Worm (Caenorhabditis elegans): ENCODE measurements around the gene tbc-6.

The tbc-6 gene

DNA sequence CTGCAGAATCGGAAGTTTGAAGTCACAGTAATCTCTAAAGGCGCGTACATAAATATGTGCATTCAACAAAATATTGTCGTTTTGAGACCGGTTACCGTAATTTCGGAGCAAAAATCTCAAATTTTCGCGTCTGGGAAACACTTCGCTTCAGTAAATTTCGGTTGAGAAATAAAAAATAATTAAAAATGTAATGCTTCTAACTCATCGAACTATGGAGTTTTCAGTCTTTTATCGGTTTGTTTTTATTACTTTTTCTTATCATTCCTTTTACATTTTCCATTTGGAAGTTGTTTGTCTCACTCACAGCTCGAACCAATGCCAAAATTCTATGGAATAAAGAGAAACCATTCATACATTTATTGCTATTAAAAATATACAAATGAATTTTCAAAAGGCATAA, 40.3 kb downstream of the tbc-6 start (continued):
- TF ChIP-seq mep-1 (tag; optimal IDR thresholded peaks at IDR 0.05) (peak; percentile 90), skn-1 (tag; optimal IDR thresholded peaks at IDR 0.05) (no peak), hlh-30 (tag; optimal IDR thresholded peaks at IDR 0.05; ENCODE audit: insufficient read depth) (peak; percentile 22), nhr-76 (tag; optimal IDR thresholded peaks at IDR 0.05) (peak; percentile 8), daf-12 (tag; optimal IDR thresholded peaks at IDR 0.05) (no peak), lsy-2 (tag; optimal IDR thresholded peaks at IDR 0.05) (peak; percentile 52 to 70), snpc-4 (tag; optimal IDR thresholded peaks at IDR 0.05) (no peak), nhr-48 (tag; optimal IDR thresholded peaks at IDR 0.05) (peak; percentile 35), fos-1 (tag; optimal IDR thresholded peaks at IDR 0.05) (no peak), rbr-2 (tag; optimal IDR thresholded peaks at IDR 0.05) (peak; percentile 20), ces-1 (GFP tag; optimal IDR thresholded peaks at IDR 0.05) (no peak), nhr-10 (tag; optimal IDR thresholded peaks at IDR 0.05) (peak; percentile 32), ama-1 (optimal IDR thresholded peaks at IDR 0.05) (peak; percentile 12), nhr-28 (tag; optimal IDR thresholded peaks at IDR 0.05) (peak; percentile 49), ceh-32 (tag; optimal IDR thresholded peaks at IDR 0.05; ENCODE audit: poor library complexity) (no peak), ceh-20 (GFP tag; IDR thresholded peaks at IDR 0.05) (0 out of 2 replicates have a peak, but pooled peaks have one; percentile 28), hif-1 (tag; optimal IDR thresholded peaks at IDR 0.05) (no peak), nhr-25 (tag; optimal IDR thresholded peaks at IDR 0.05; ENCODE audit: borderline replicate concordance, insufficient read depth) (no peak), T26A8.4 (GFP tag; IDR thresholded peaks at IDR 0.05) (peak; percentile 79), zfp-3 (GFP tag; conservative IDR thresholded peaks at IDR 0.05) (peak; percentile 93), egl-43 (GFP tag; IDR thresholded peaks at IDR 0.05) (no peak), lin-29 (GFP tag; IDR thresholded peaks at IDR 0.05) (0 out of 2 replicates have a peak, but pooled peaks have one; percentile 35), unc-130 (GFP tag; optimal IDR thresholded peaks at IDR 0.05) (no peak), mdt-29 (GFP tag; IDR thresholded peaks at IDR 0.05) (peak; percentile 77; the same call in 1 of the 2 replicates), arid-1 (GFP tag; conservative IDR thresholded peaks at IDR 0.05) (no peak), lin-13 (GFP tag; optimal IDR thresholded peaks at IDR 0.05) (no peak), ceh-28 (tag; optimal IDR thresholded peaks at IDR 0.05) (no peak), F26F4.8 (GFP tag; conservative IDR thresholded peaks at IDR 0.05) (no peak), snpc-1.2 (GFP tag; IDR thresholded peaks at IDR 0.05) (no peak), nhr-237 (tag; optimal IDR thresholded peaks at IDR 0.05) (no peak), lin-1 (GFP tag; IDR thresholded peaks at IDR 0.05) (peak; percentile 38; the same call in 1 of the 2 replicates), R02D3.7 (tag; optimal IDR thresholded peaks at IDR 0.05) (no peak), ZK546.5 (tag; optimal IDR thresholded peaks at IDR 0.05) (no peak), mxl-3 (GFP tag; optimal IDR thresholded peaks at IDR 0.05) (no peak), duxl-1 (tag; optimal IDR thresholded peaks at IDR 0.05; ENCODE audit: poor library complexity) (peak; percentile 34), hmg-1.1 (GFP tag; IDR thresholded peaks at IDR 0.05) (0 out of 2 replicates have a peak, but pooled peaks have one; percentile 32), fkh-10 (GFP tag; optimal IDR thresholded peaks at IDR 0.05) (no peak), ceh-44 (GFP tag; IDR thresholded peaks at IDR 0.05) (no peak), unc-39 (tag; optimal IDR thresholded peaks at IDR 0.05) (no peak), daf-8 (GFP tag; IDR thresholded peaks at IDR 0.05) (no peak), nhr-6 (tag; optimal IDR thresholded peaks at IDR 0.05) (no peak), madf-5 (GFP tag; IDR thresholded peaks at IDR 0.05) (no peak), lin-15B (tag; optimal IDR thresholded peaks at IDR 0.05) (no peak), nhr-42 (GFP tag; IDR thresholded peaks at IDR 0.05) (peak; percentile 64), Y75B8A.6 (GFP tag; IDR thresholded peaks at IDR 0.05) (no peak), jun-1 (tag; optimal IDR thresholded peaks at IDR 0.05) (no peak), Y48G9A.11 (GFP tag; IDR thresholded peaks at IDR 0.05) (0 out of 2 replicates have a peak, but pooled peaks have one; percentile 45), ztf-11 (tag; optimal IDR thresholded peaks at IDR 0.05) (no peak), spr-3 (GFP tag; optimal IDR thresholded peaks at IDR 0.05) (no peak), spr-1 (tag; optimal IDR thresholded peaks at IDR 0.05) (peak; percentile 7), ceh-82 (tag; optimal IDR thresholded peaks at IDR 0.05) (no peak), nhr-102 (tag; optimal IDR thresholded peaks at IDR 0.05) (peak; percentile 67)

All from whole organism, L4 larva.